Worm (Caenorhabditis elegans) whole organism, midembryonic: Measurements from ENCODE around the gene R12B2.3.
A peak's percentile ranks its signal among the peaks of the same experiment; 100 is the strongest.

Source experiments
- T22C8.4 ChIP-seq: fragments of 200-800 bp; sonication (Bioruptor generic); IDR thresholded peaks from 2 replicates; pipeline ENCODE4 v1.3.6; 2022; ENCODE audit warnings: missing genetic modification characterization, missing compliant biosample characterization
- cog-1 ChIP-seq: sonication (generic microtip); optimal IDR thresholded peaks from 2 replicates; lab custom pipeline; 2016; ENCODE audit warnings: missing genetic modification characterization, missing compliant biosample characterization
- flt-1 ChIP-seq: fragments of 200-800 bp; sonication (Bioruptor generic); IDR thresholded peaks from 2 replicates; pipeline ENCODE4 v1.3.6; 2022; ENCODE audit warnings: missing genetic modification characterization, missing compliant biosample characterization
- klf-2 ChIP-seq: fragments of 200-800 bp; sonication (Bioruptor generic); conservative IDR thresholded peaks from 2 replicates; pipeline ENCODE4 v1.3.6; 2022; ENCODE audit warnings: missing genetic modification reagents, missing genetic modification characterization, missing compliant biosample characterization
- med-1 ChIP-seq: sonication (generic microtip); optimal IDR thresholded peaks from 2 replicates; lab custom pipeline; 2017; ENCODE audit warnings: missing genetic modification characterization, mild to moderate bottlenecking, missing compliant biosample characterization, antibody characterized with exemption, missing genetic modification reagents; ENCODE audit not compliant: insufficient read depth
- ref-1 ChIP-seq: fragments of 200-800 bp; sonication (Bioruptor generic); conservative IDR thresholded peaks from 2 replicates; pipeline ENCODE4 v1.3.6; 2022; ENCODE audit warnings: missing genetic modification reagents, missing genetic modification characterization, missing compliant biosample characterization
- tab-1 ChIP-seq: fragments of 200-800 bp; sonication (Bioruptor generic); IDR thresholded peaks from 2 replicates; pipeline ENCODE4 v1.3.6; 2022; ENCODE audit warnings: missing genetic modification characterization, missing compliant biosample characterization
- ztf-23 ChIP-seq: fragments of 200-800 bp; sonication (Bioruptor generic); IDR thresholded peaks from 2 replicates; pipeline ENCODE4 v1.3.6; 2022; ENCODE audit warnings: missing genetic modification reagents, missing genetic modification characterization, missing compliant biosample characterization
- ztf-29 ChIP-seq: fragments of 200-800 bp; sonication (Bioruptor generic); IDR thresholded peaks from 2 replicates; pipeline ENCODE4 v1.3.6; 2022; ENCODE audit warnings: missing genetic modification reagents, missing genetic modification characterization, missing compliant biosample characterization

Gene R12B2.3

ce11 chrIII:5834663-5835062, 29.3 kb downstream of the R12B2.3 start:
- TF ChIP-seq tab-1 (GFP tag; lab: Robert Waterston, UW) (no peak), ref-1 (no peak), ztf-23 (no peak), cog-1 (no peak), med-1 (no peak), flt-1 (GFP tag; lab: Robert Waterston, UW) (no peak), klf-2 (GFP tag; lab: Robert Waterston, UW) (no peak), ztf-29 (GFP tag; lab: Robert Waterston, UW) (no peak), T22C8.4 (GFP tag; lab: Robert Waterston, UW) (no peak)

DNA sequence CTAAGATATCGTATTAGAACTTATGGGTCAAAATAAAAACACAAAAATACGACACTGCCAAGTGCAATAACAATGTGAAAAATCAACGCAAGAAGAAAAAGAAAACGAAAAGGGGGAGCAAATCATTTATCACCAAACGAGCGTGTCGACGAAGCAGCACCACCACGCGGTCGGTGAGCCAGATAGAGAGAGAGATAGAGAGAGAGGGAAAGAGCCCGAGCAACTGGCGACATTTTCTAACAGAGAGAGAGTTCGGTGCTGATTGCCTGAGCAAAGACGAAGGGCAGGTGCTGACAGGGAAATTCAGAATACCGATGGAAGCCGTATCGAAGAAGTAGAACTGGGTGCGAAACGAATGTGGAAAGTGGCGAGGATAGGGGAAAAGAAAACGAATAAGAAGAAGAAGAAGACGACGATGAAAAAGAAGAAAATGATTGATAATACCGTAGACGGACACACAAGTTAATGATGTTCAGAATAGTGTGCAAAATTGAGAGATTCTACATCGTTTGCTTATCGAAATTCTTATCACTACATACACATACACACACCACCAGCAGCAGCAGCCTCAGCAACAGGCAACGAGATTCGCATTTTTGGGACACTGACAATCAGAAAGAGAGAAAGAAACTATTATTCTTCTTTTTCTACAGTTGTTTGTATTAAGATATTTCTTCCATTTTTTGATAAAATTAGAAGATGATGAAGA, 29.9 kb downstream of the R12B2.3 start:
- no peak for TF ChIP-seq flt-1 (GFP tag; lab: Robert Waterston, UW)
- TF ChIP-seq ztf-23 = 0 out of 2 replicates have a peak, but pooled peaks have one; percentile 22

- no peak for TF ChIP-seq T22C8.4 (GFP tag; lab: Robert Waterston, UW)
- no peak for TF ChIP-seq ztf-23
- TF ChIP-seq cog-1 = no peak
- TF ChIP-seq tab-1 (GFP tag; lab: Robert Waterston, UW) = no peak
- TF ChIP-seq ztf-29 (GFP tag; lab: Robert Waterston, UW) = no peak
- TF ChIP-seq ref-1 = no peak
- no peak for TF ChIP-seq flt-1 (GFP tag; lab: Robert Waterston, UW)
- no peak for TF ChIP-seq med-1
- TF ChIP-seq klf-2 (GFP tag; lab: Robert Waterston, UW) = no peak
Observed at ce11 chrIII:5836261-5836660, 30.9 kb downstream of the R12B2.3 start.

- TF ChIP-seq tab-1 (GFP tag; lab: Robert Waterston, UW) (no peak), ref-1 (no peak), cog-1 (no peak), flt-1 (GFP tag; lab: Robert Waterston, UW) (no peak), ztf-23 (no peak), T22C8.4 (GFP tag; lab: Robert Waterston, UW) (no peak), med-1 (no peak), ztf-29 (GFP tag; lab: Robert Waterston, UW) (no peak), klf-2 (GFP tag; lab: Robert Waterston, UW) (no peak)
Observed at ce11 chrIII:5836816-5837215, 31.4 kb downstream of the R12B2.3 start, which contains the start of gene W04D12.1. W04D12.1 (plus strand) TSS chrIII:5836926.

- TF ChIP-seq klf-2 (GFP tag; lab: Robert Waterston, UW) (no peak), T22C8.4 (GFP tag; lab: Robert Waterston, UW) (no peak), med-1 (no peak), ztf-29 (GFP tag; lab: Robert Waterston, UW) (no peak), ref-1 (no peak), tab-1 (GFP tag; lab: Robert Waterston, UW) (no peak), flt-1 (GFP tag; lab: Robert Waterston, UW) (no peak), cog-1 (no peak), ztf-23 (no peak)
Observed at ce11 chrIII:5838159-5839046, 33.0 kb downstream of the R12B2.3 start.

ce11 chrIII:5839147-5839546, 33.8 kb downstream of the R12B2.3 start:
- TF ChIP-seq cog-1 = no peak
- no peak for TF ChIP-seq flt-1 (GFP tag; lab: Robert Waterston, UW)
- no peak for TF ChIP-seq tab-1 (GFP tag; lab: Robert Waterston, UW)
- TF ChIP-seq ztf-23 = no peak
- TF ChIP-seq T22C8.4 (GFP tag; lab: Robert Waterston, UW) = no peak
- TF ChIP-seq ref-1 = no peak

- TF ChIP-seq ztf-23 (no peak), cog-1 (no peak), tab-1 (GFP tag; lab: Robert Waterston, UW) (no peak), ztf-29 (GFP tag; lab: Robert Waterston, UW) (no peak), flt-1 (GFP tag; lab: Robert Waterston, UW) (no peak), T22C8.4 (GFP tag; lab: Robert Waterston, UW) (no peak), klf-2 (GFP tag; lab: Robert Waterston, UW) (no peak), med-1 (no peak), ref-1 (no peak)
Observed at ce11 chrIII:5839598-5839997, 34.2 kb downstream of the R12B2.3 start.

ce11 chrIII:5840277-5840676, 34.9 kb downstream of the R12B2.3 start:
- TF ChIP-seq ref-1 (no peak), ztf-29 (GFP tag; lab: Robert Waterston, UW) (no peak), klf-2 (GFP tag; lab: Robert Waterston, UW) (no peak), T22C8.4 (GFP tag; lab: Robert Waterston, UW) (no peak), cog-1 (no peak), tab-1 (GFP tag; lab: Robert Waterston, UW) (no peak), flt-1 (GFP tag; lab: Robert Waterston, UW) (no peak), med-1 (no peak), ztf-23 (no peak)

- no peak for TF ChIP-seq T22C8.4 (GFP tag; lab: Robert Waterston, UW)
- TF ChIP-seq flt-1 (GFP tag; lab: Robert Waterston, UW) = no peak
- no peak for TF ChIP-seq ztf-29 (GFP tag; lab: Robert Waterston, UW)
- TF ChIP-seq ztf-23 = no peak
- TF ChIP-seq klf-2 (GFP tag; lab: Robert Waterston, UW) = no peak
- no peak for TF ChIP-seq med-1
- TF ChIP-seq ref-1 = no peak
Observed at ce11 chrIII:5840815-5841573, 35.6 kb downstream of the R12B2.3 start.
